Worm (Caenorhabditis elegans): Measurements from ENCODE around the gene kin-29.
"Not testable (repeated sequence)": the region's sequence is repeated elsewhere in the genome, so short reads cannot be mapped to it uniquely, and the experiment has no call there.

DNA sequence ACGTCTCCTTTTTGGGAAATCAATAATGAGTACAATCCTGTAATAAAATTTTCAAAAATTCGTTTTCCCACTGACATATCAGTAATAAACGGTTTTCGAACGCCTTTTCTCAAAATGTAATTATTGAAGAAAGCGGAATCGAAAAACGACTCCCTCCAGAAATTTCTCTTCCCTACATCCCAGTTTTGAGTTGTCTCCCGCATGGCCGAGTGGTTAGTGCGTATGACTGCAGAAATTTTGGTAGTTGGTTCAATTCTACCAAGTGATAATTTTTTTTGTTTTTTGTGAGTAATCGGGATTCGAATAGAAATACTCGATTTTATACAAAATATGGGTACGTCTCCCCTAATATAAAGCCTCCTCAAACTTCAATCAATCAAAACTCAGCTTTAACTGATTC lies 50.6 kb downstream of the kin-29 start:
- TF ChIP-seq F49E8.2 (tag; optimal IDR thresholded peaks at IDR 0.05; ENCODE audit: insufficient read depth); sea-2 (GFP tag; IDR thresholded peaks at IDR 0.05); F52B5.7 (tag; optimal IDR thresholded peaks at IDR 0.05); F55B11.4 (tag; optimal IDR thresholded peaks at IDR 0.05; ENCODE audit: borderline replicate concordance, insufficient read depth): not testable (repeated sequence)
